Worm (Caenorhabditis elegans) whole organism, young adult: ENCODE results near the gene K10D6.3.

Experiments used
- B0336.3 ChIP-seq: fragments of 200-800 bp; sonication (Bioruptor generic); IDR thresholded peaks from 2 replicates; pipeline ENCODE4 v1.3.6; 2022; ENCODE audit warnings: missing genetic modification characterization, missing compliant biosample characterization
- F10E7.11 ChIP-seq: sonication (generic microtip); optimal IDR thresholded peaks from 2 replicates; lab custom pipeline; 2017; ENCODE audit warnings: mild to moderate bottlenecking, missing genetic modification characterization, moderate library complexity, missing compliant biosample characterization
- F22D6.2 ChIP-seq: sonication (generic microtip); optimal IDR thresholded peaks from 2 replicates; lab custom pipeline; 2016; ENCODE audit warnings: mild to moderate bottlenecking, missing genetic modification characterization, missing compliant biosample characterization
- F23B12.7 ChIP-seq: sonication (generic microtip); optimal IDR thresholded peaks from 2 replicates; lab custom pipeline; 2017; ENCODE audit warnings: missing genetic modification characterization, mild to moderate bottlenecking, missing compliant biosample characterization, antibody characterized with exemption, moderate library complexity; ENCODE audit not compliant: insufficient read depth
- F33H1.4 ChIP-seq: fragments of 200-800 bp; sonication (Bioruptor generic); IDR thresholded peaks from 2 replicates; pipeline ENCODE4 v1.3.6; 2022; ENCODE audit warnings: missing genetic modification reagents, missing genetic modification characterization, missing compliant biosample characterization
- F49E8.2 ChIP-seq: sonication (generic microtip); optimal IDR thresholded peaks from 3 replicates; lab custom pipeline; 2017; ENCODE audit warnings: missing genetic modification characterization, mild to moderate bottlenecking, missing compliant biosample characterization, antibody characterized with exemption, moderate library complexity; ENCODE audit not compliant: insufficient read depth
- F57A8.1 ChIP-seq: fragments of 200-800 bp; sonication (Bioruptor generic); optimal IDR thresholded peaks from 2 replicates; lab custom pipeline; 2018; ENCODE audit warnings: mild to moderate bottlenecking, missing genetic modification characterization, moderate library complexity, missing compliant biosample characterization
- F57C9.4 ChIP-seq: sonication (generic microtip); optimal IDR thresholded peaks from 2 replicates; lab custom pipeline; 2017; ENCODE audit warnings: mild to moderate bottlenecking, missing genetic modification characterization, missing compliant biosample characterization
- K11D2.4 ChIP-seq: fragments of 200-800 bp; sonication (Bioruptor generic); IDR thresholded peaks from 2 replicates; pipeline ENCODE4 v1.3.6; 2022; ENCODE audit warnings: missing genetic modification reagents, missing genetic modification characterization, missing compliant biosample characterization
- K12H6.12 ChIP-seq: fragments of 200-800 bp; sonication (Bioruptor generic); optimal IDR thresholded peaks from 2 replicates; lab custom pipeline; 2018; ENCODE audit warnings: mild to moderate bottlenecking, missing genetic modification characterization, missing compliant biosample characterization
- Y56A3A.18 ChIP-seq: fragments of 200-800 bp; sonication (Bioruptor generic); IDR thresholded peaks from 2 replicates; pipeline ENCODE4 v1.3.6; 2022; ENCODE audit warnings: missing genetic modification reagents, missing genetic modification characterization, missing compliant biosample characterization
- athp-1 ChIP-seq: sonication (generic microtip); optimal IDR thresholded peaks from 2 replicates; lab custom pipeline; 2017; ENCODE audit warnings: mild to moderate bottlenecking, missing genetic modification characterization, missing compliant biosample characterization
- attf-3 ChIP-seq: fragments of 200-800 bp; sonication (Bioruptor generic); conservative IDR thresholded peaks from 2 replicates; pipeline ENCODE4 v1.3.6; 2022; ENCODE audit warnings: missing genetic modification reagents, missing genetic modification characterization, missing compliant biosample characterization
- bed-2 ChIP-seq: fragments of 200-800 bp; sonication (Bioruptor generic); IDR thresholded peaks from 2 replicates; pipeline ENCODE4 v1.3.6; 2022; ENCODE audit warnings: missing genetic modification reagents, missing genetic modification characterization, missing compliant biosample characterization
- cebp-2 ChIP-seq: fragments of 200-800 bp; sonication (Bioruptor generic); IDR thresholded peaks from 2 replicates; pipeline ENCODE4 v1.3.6; 2022; ENCODE audit warnings: missing genetic modification characterization, missing compliant biosample characterization
- ceh-91 ChIP-seq: fragments of 200-800 bp; sonication (Bioruptor generic); IDR thresholded peaks from 2 replicates; pipeline ENCODE4 v1.3.6; 2022; ENCODE audit warnings: missing genetic modification reagents, missing genetic modification characterization, missing compliant biosample characterization
- die-1 ChIP-seq: sonication (generic microtip); optimal IDR thresholded peaks from 2 replicates; lab custom pipeline; 2016; ENCODE audit warnings: missing genotype, mild to moderate bottlenecking, missing genetic modification characterization, missing compliant biosample characterization
- dox-1 ChIP-seq: fragments of 200-800 bp; sonication (Bioruptor generic); IDR thresholded peaks from 2 replicates; pipeline ENCODE4 v1.3.6; 2022; ENCODE audit warnings: missing genetic modification reagents, missing genetic modification characterization, missing compliant biosample characterization
- efl-1 ChIP-seq: fragments of 150-350 bp; optimal IDR thresholded peaks from 2 replicates; lab custom pipeline; 2014; ENCODE audit warnings: missing biosample characterization, missing genetic modification reagents, missing genetic modification characterization
- ekl-4 ChIP-seq: fragments of 200-800 bp; sonication (Bioruptor generic); IDR thresholded peaks from 2 replicates; pipeline ENCODE4 v1.3.6; 2022; ENCODE audit warnings: missing genetic modification reagents, missing genetic modification characterization, missing compliant biosample characterization
- ets-4 ChIP-seq: fragments of 200-800 bp; sonication (Bioruptor generic); optimal IDR thresholded peaks from 2 replicates; lab custom pipeline; 2018; ENCODE audit warnings: mild to moderate bottlenecking, missing genetic modification characterization, missing compliant biosample characterization
- gei-17 ChIP-seq: fragments of 200-800 bp; sonication (Bioruptor generic); optimal IDR thresholded peaks from 2 replicates; lab custom pipeline; 2018; ENCODE audit warnings: mild to moderate bottlenecking, missing genetic modification characterization, missing compliant biosample characterization
- him-1 ChIP-seq: sonication (generic microtip); optimal IDR thresholded peaks from 2 replicates; lab custom pipeline; 2016; ENCODE audit warnings: missing genotype, missing genetic modification reagents, missing genetic modification characterization, missing compliant biosample characterization
- hlh-26 ChIP-seq: fragments of 200-800 bp; sonication (Bioruptor generic); conservative IDR thresholded peaks from 2 replicates; pipeline ENCODE4 v1.3.6; 2022; ENCODE audit warnings: missing genetic modification reagents, missing genetic modification characterization, missing compliant biosample characterization
- hmg-1.2 ChIP-seq: fragments of 200-800 bp; sonication (Bioruptor generic); IDR thresholded peaks from 2 replicates; pipeline ENCODE4 v1.3.6; 2022; ENCODE audit warnings: missing genetic modification reagents, missing genetic modification characterization, missing compliant biosample characterization
- hmg-20 ChIP-seq: fragments of 200-800 bp; sonication (Bioruptor generic); IDR thresholded peaks from 2 replicates; pipeline ENCODE4 v1.3.6; 2022; ENCODE audit warnings: missing genetic modification reagents, missing genetic modification characterization, missing compliant biosample characterization
- let-607 ChIP-seq, 2 experiments: fragments of 200-800 bp in 1 of 2; sonication (Bioruptor generic) in 1 of 2; sonication (generic microtip) in 1 of 2; optimal IDR thresholded peaks; 2 replicates each; lab custom pipeline; 2016 to 2018; ENCODE audit warnings: mild to moderate bottlenecking in 2 of 2, missing compliant biosample characterization in 2 of 2, missing genetic modification characterization in 2 of 2, moderate library complexity in 2 of 2, missing genotype in 1 of 2
- lin-26 ChIP-seq: fragments of 200-800 bp; sonication (Bioruptor generic); IDR thresholded peaks from 2 replicates; pipeline ENCODE4 v1.3.6; 2022; ENCODE audit warnings: missing genetic modification reagents, missing genetic modification characterization, missing compliant biosample characterization
- lin-35 ChIP-seq, 3 experiments: fragments of 150-350 bp in 2 of 3; sonication (generic microtip) in 1 of 3; optimal IDR thresholded peaks; 2 replicates each; lab custom pipeline; 2014 to 2018; ENCODE audit warnings: missing biosample characterization in 3 of 3, missing genetic modification characterization in 3 of 3, missing genetic modification reagents in 3 of 3
- lin-40 ChIP-seq: sonication (generic microtip); optimal IDR thresholded peaks from 2 replicates; lab custom pipeline; 2016; ENCODE audit warnings: missing genetic modification characterization, mild to moderate bottlenecking, missing compliant biosample characterization, missing genotype, missing genetic modification reagents
- lin-54 ChIP-seq: fragments of 200-800 bp; sonication (Bioruptor generic); optimal IDR thresholded peaks from 2 replicates; lab custom pipeline; 2018; ENCODE audit warnings: mild to moderate bottlenecking, missing genetic modification characterization, missing compliant biosample characterization
- lir-1 ChIP-seq: fragments of 200-800 bp; sonication (Bioruptor generic); conservative IDR thresholded peaks from 2 replicates; pipeline ENCODE4 v1.3.6; 2022; ENCODE audit warnings: missing genetic modification reagents, missing genetic modification characterization, missing compliant biosample characterization
- lsl-1 ChIP-seq: fragments of 200-800 bp; sonication (Bioruptor generic); optimal IDR thresholded peaks from 2 replicates; lab custom pipeline; 2018; ENCODE audit warnings: mild to moderate bottlenecking, missing genetic modification characterization, moderate library complexity, missing compliant biosample characterization
- lsy-27 ChIP-seq: sonication (generic microtip); optimal IDR thresholded peaks from 2 replicates; lab custom pipeline; 2017; ENCODE audit warnings: missing genetic modification characterization, mild to moderate bottlenecking, missing compliant biosample characterization, antibody characterized with exemption, missing genotype, borderline replicate concordance; ENCODE audit not compliant: insufficient read depth
- madf-6 ChIP-seq: fragments of 200-800 bp; sonication (Bioruptor generic); IDR thresholded peaks from 2 replicates; pipeline ENCODE4 v1.3.6; 2022; ENCODE audit warnings: missing genetic modification reagents, missing genetic modification characterization, missing compliant biosample characterization
- nfya-2 ChIP-seq: fragments of 200-800 bp; sonication (Bioruptor generic); IDR thresholded peaks from 2 replicates; pipeline ENCODE4 v1.3.6; 2022; ENCODE audit warnings: missing genetic modification reagents, missing genetic modification characterization, missing compliant biosample characterization
- nhr-120 ChIP-seq: fragments of 200-800 bp; sonication (Bioruptor generic); IDR thresholded peaks from 2 replicates; pipeline ENCODE4 v1.3.6; 2022; ENCODE audit warnings: missing genetic modification characterization, missing compliant biosample characterization
- nhr-27 ChIP-seq: fragments of 200-800 bp; sonication (Bioruptor generic); optimal IDR thresholded peaks from 2 replicates; lab custom pipeline; 2018; ENCODE audit warnings: mild to moderate bottlenecking, missing genetic modification characterization, moderate library complexity, missing compliant biosample characterization
- nhr-90 ChIP-seq: sonication (generic microtip); optimal IDR thresholded peaks from 2 replicates; lab custom pipeline; 2016; ENCODE audit warnings: missing genotype, mild to moderate bottlenecking, missing genetic modification characterization, missing compliant biosample characterization
- rcor-1 ChIP-seq: fragments of 200-800 bp; sonication (Bioruptor generic); IDR thresholded peaks from 2 replicates; pipeline ENCODE4 v1.3.6; 2022; ENCODE audit warnings: missing genetic modification reagents, missing genetic modification characterization, missing compliant biosample characterization
- repo-1 ChIP-seq: sonication (generic microtip); optimal IDR thresholded peaks from 2 replicates; lab custom pipeline; 2017; ENCODE audit warnings: mild to moderate bottlenecking, missing genetic modification characterization, missing compliant biosample characterization
- rpc-1 ChIP-seq, 2 experiments: fragments of 150-350 bp in 1 of 2; sonication (generic microtip) in 1 of 2; optimal IDR thresholded peaks; 2 replicates each; lab custom pipeline; 2014 to 2018; ENCODE audit warnings: missing biosample characterization in 1 of 2, missing genetic modification characterization in 1 of 2, missing genetic modification reagents in 1 of 2, missing genotype in 1 of 2
- snpc-4 ChIP-seq, 5 experiments: fragments of 150-350 bp in 1 of 5; sonication (generic microtip) in 4 of 5; optimal IDR thresholded peaks; 2 replicates each; lab custom pipeline; 2014 to 2018; ENCODE audit warnings: missing genetic modification characterization in 5 of 5, missing biosample characterization in 3 of 5, antibody characterized with exemption in 2 of 5, mild to moderate bottlenecking in 2 of 5, missing compliant biosample characterization in 2 of 5, missing genotype in 2 of 5, moderate library complexity in 2 of 5, missing genetic modification reagents in 1 of 5
- somi-1 ChIP-seq: fragments of 200-800 bp; sonication (Bioruptor generic); optimal IDR thresholded peaks from 2 replicates; lab custom pipeline; 2018; ENCODE audit warnings: mild to moderate bottlenecking, missing genetic modification characterization, missing compliant biosample characterization
- tlf-1 ChIP-seq: fragments of 200-800 bp; sonication (Bioruptor generic); optimal IDR thresholded peaks from 2 replicates; lab custom pipeline; 2018; ENCODE audit warnings: mild to moderate bottlenecking, missing genetic modification characterization, missing compliant biosample characterization
- unc-62 ChIP-seq: fragments of 150-350 bp; optimal IDR thresholded peaks from 2 replicates; lab custom pipeline; 2014; ENCODE audit warnings: missing biosample characterization, missing genetic modification reagents, missing genetic modification characterization

K10D6.3 gene

ce11 chrV:11228653-11229173 is 28.3 kb downstream of the K10D6.3 start, which contains the start of gene pqn-70 (continued):
- TF ChIP-seq lin-54 (GFP tag; lab: Kevin White, UChicago) (peak; percentile 57), let-607 (tag; optimal IDR thresholded peaks at IDR 0.05; lab: Kevin White, UChicago) (peak; percentile 8 to 71), F22D6.2 (tag; lab: Kevin White, UChicago) (no peak), unc-62 (no peak), lin-26 (GFP tag; lab: Robert Waterston, UW) (peak; percentile 71; the same call in 1 of the 2 replicates), snpc-4 (GFP tag; optimal IDR thresholded peaks at IDR 0.05; lab: Kevin White, UChicago) (peak; percentile 13), snpc-4 (tag; optimal IDR thresholded peaks at IDR 0.05; lab: Kevin White, UChicago) (peak in 3 of 4 experiments; percentile 32 to 69 (median 65)), F57A8.1 (no peak), hmg-1.2 (GFP tag; lab: Robert Waterston, UW) (peak; percentile 94), rpc-1 (optimal IDR thresholded peaks at IDR 0.05; lab: Kevin White, UChicago) (no peak), rpc-1 (tag; optimal IDR thresholded peaks at IDR 0.05; lab: Kevin White, UChicago) (no peak), ekl-4 (GFP tag; lab: Robert Waterston, UW) (peak; percentile 79), nfya-2 (no peak), bed-2 (no peak), attf-3 (GFP tag; lab: Robert Waterston, UW) (peak; percentile 52; the same call in 1 of the 2 replicates), cebp-2 (no peak), nhr-27 (tag; lab: Kevin White, UChicago) (no peak), efl-1 (GFP tag; lab: Kevin White, UChicago) (peak; percentile 16), rcor-1 (GFP tag; lab: Robert Waterston, UW) (peak; percentile 14; the same call in 1 of the 2 replicates), F57C9.4 (no peak), F49E8.2 (tag; lab: Kevin White, UChicago) (no peak), K11D2.4 (GFP tag; lab: Robert Waterston, UW) (0 out of 2 replicates have a peak, but pooled peaks have one; percentile 42), lsy-27 (tag; lab: Kevin White, UChicago) (no peak), die-1 (peak; percentile 15), hlh-26 (no peak), lsl-1 (GFP tag; lab: Kevin White, UChicago) (peak; percentile 28), F10E7.11 (tag; lab: Kevin White, UChicago) (no peak), nhr-120 (no peak), athp-1 (peak; percentile 33), Y56A3A.18 (no peak), ets-4 (GFP tag; lab: Kevin White, UChicago) (no peak), ceh-91 (GFP tag; lab: Robert Waterston, UW) (no peak), lin-35 (GFP tag; optimal IDR thresholded peaks at IDR 0.05; lab: Kevin White, UChicago) (no peak), F33H1.4 (GFP tag; lab: Robert Waterston, UW) (peak; percentile 89), dox-1 (GFP tag; lab: Robert Waterston, UW) (peak; percentile 67), lin-40 (tag; lab: Kevin White, UChicago) (peak; percentile 67), lir-1 (GFP tag; lab: Robert Waterston, UW) (peak; percentile 45; the same call in 1 of the 2 replicates), F23B12.7 (tag; lab: Kevin White, UChicago) (peak; percentile 53), B0336.3 (GFP tag; lab: Robert Waterston, UW) (peak; percentile 28; the same call in 1 of the 2 replicates), K12H6.12 (tag; lab: Kevin White, UChicago) (peak; percentile 70), madf-6 (no peak; the same call in 1 of the 2 replicates), hmg-20 (GFP tag; lab: Robert Waterston, UW) (no peak), somi-1 (peak; percentile 68), repo-1 (no peak), him-1 (tag; lab: Kevin White, UChicago) (no peak), nhr-90 (tag; lab: Kevin White, UChicago) (no peak), tlf-1 (peak; percentile 46), gei-17 (GFP tag; lab: Kevin White, UChicago) (peak; percentile 33)
